Fruit fly (Drosophila melanogaster) whole organism, embryonic: ENCODE data around the gene CG9166.

Experiments
- CG10543 ChIP-seq: fragments of 200-800 bp; sonication (Bioruptor generic); optimal IDR thresholded peaks from 3 replicates; lab custom pipeline; 2017; ENCODE audit warnings: missing biosample characterization, mild to moderate bottlenecking, missing genetic modification characterization, moderate library complexity
- CG10979 ChIP-seq: fragments of 200-800 bp; sonication (Bioruptor generic); optimal IDR thresholded peaks from 2 replicates; lab custom pipeline; 2018; ENCODE audit warnings: missing biosample characterization, mild to moderate bottlenecking, missing genetic modification characterization, moderate library complexity
- CG12659 ChIP-seq: fragments of 200-800 bp; sonication (Bioruptor generic); optimal IDR thresholded peaks from 3 replicates; lab custom pipeline; 2017; ENCODE audit warnings: mild to moderate bottlenecking, missing biosample characterization, missing genetic modification reagents, missing genetic modification characterization
- CG12769 ChIP-seq: fragments of 200-800 bp; sonication (Bioruptor generic); optimal IDR thresholded peaks from 2 replicates; lab custom pipeline; 2019; ENCODE audit warnings: missing biosample characterization, mild to moderate bottlenecking, missing genetic modification characterization, moderate library complexity
- CG14710 ChIP-seq: fragments of 200-800 bp; sonication (Bioruptor generic); optimal IDR thresholded peaks from 3 replicates; lab custom pipeline; 2019; ENCODE audit warnings: missing biosample characterization, mild to moderate bottlenecking, missing genetic modification characterization, moderate library complexity
- CG15011 ChIP-seq: fragments of 200-800 bp; sonication (Bioruptor generic); optimal IDR thresholded peaks from 3 replicates; lab custom pipeline; 2018; ENCODE audit warnings: missing biosample characterization, mild to moderate bottlenecking, missing genetic modification characterization
- CG1603 ChIP-seq: fragments of 200-800 bp; sonication (Bioruptor generic); optimal IDR thresholded peaks from 2 replicates; lab custom pipeline; 2019; ENCODE audit warnings: missing biosample characterization, mild to moderate bottlenecking, missing genetic modification characterization, moderate library complexity
- CG18262 ChIP-seq: fragments of 200-800 bp; optimal IDR thresholded peaks from 3 replicates; lab custom pipeline; 2019; ENCODE audit warnings: missing biosample characterization, mild to moderate bottlenecking, missing genetic modification characterization, moderate library complexity
- CG30403 ChIP-seq: fragments of 200-800 bp; sonication (Bioruptor generic); optimal IDR thresholded peaks from 3 replicates; lab custom pipeline; 2016; ENCODE audit warnings: missing biosample characterization, missing genetic modification characterization
- CG33213 ChIP-seq: fragments of 200-800 bp; sonication (Bioruptor generic); optimal IDR thresholded peaks from 3 replicates; lab custom pipeline; 2016; ENCODE audit warnings: missing biosample characterization, missing genetic modification characterization
- CG33557 ChIP-seq: fragments of 200-800 bp; sonication (Bioruptor generic); optimal IDR thresholded peaks from 2 replicates; lab custom pipeline; 2019; ENCODE audit warnings: missing biosample characterization, mild to moderate bottlenecking, missing genetic modification characterization, moderate library complexity
- CG3726 ChIP-seq: fragments of 200-800 bp; sonication (Bioruptor generic); IDR thresholded peaks from 3 replicates; pipeline ENCODE4, ENCODE4 v1.3.6; 2022; ENCODE audit warnings: missing biosample characterization, missing genetic modification characterization
- CG43689 ChIP-seq: fragments of 200-800 bp; sonication (Bioruptor generic); IDR thresholded peaks from 2 replicates; pipeline ENCODE4 v1.3.6; 2022; ENCODE audit warnings: missing biosample characterization, missing genetic modification characterization
- CG6254 ChIP-seq: fragments of 200-800 bp; sonication (Bioruptor generic); optimal IDR thresholded peaks from 3 replicates; lab custom pipeline; 2017; ENCODE audit warnings: mild to moderate bottlenecking, missing biosample characterization, missing genetic modification reagents, missing genetic modification characterization
- CG8765 ChIP-seq: fragments of 200-800 bp; sonication (Bioruptor generic); IDR thresholded peaks from 2 replicates; pipeline ENCODE4 v1.3.6; 2022; ENCODE audit warnings: missing biosample characterization, missing genetic modification characterization
- Chrac-16 ChIP-seq: fragments of 200-800 bp; sonication (Bioruptor generic); optimal IDR thresholded peaks from 3 replicates; lab custom pipeline; 2016; ENCODE audit warnings: missing biosample characterization, missing genetic modification characterization
- Deaf1 ChIP-seq: fragments of 200-800 bp; optimal IDR thresholded peaks from 3 replicates; lab custom pipeline; 2019; ENCODE audit warnings: missing biosample characterization, mild to moderate bottlenecking, missing genetic modification characterization, moderate library complexity
- Dref ChIP-seq: fragments of 200-800 bp; sonication (Bioruptor generic); IDR thresholded peaks from 2 replicates; pipeline ENCODE4 v1.3.6; 2022; ENCODE audit warnings: missing biosample characterization, missing genetic modification characterization
- Med ChIP-seq: fragments of 200-800 bp; sonication (Bioruptor generic); peaks from one replicate; lab custom pipeline; 2016; ENCODE audit warnings: missing biosample characterization, missing genetic modification characterization, mild to moderate bottlenecking, inconsistent platforms, moderate library complexity
- NC2α ChIP-seq: fragments of 200-800 bp; sonication (Bioruptor generic); optimal IDR thresholded peaks from 2 replicates; lab custom pipeline; 2016; ENCODE audit warnings: missing biosample characterization, missing genetic modification characterization
- NFAT ChIP-seq: fragments of 200-800 bp; sonication (Bioruptor generic); IDR thresholded peaks from 2 replicates; pipeline ENCODE4 v1.3.6; 2022; ENCODE audit warnings: missing biosample characterization, missing genetic modification characterization
- NK7.1 ChIP-seq: fragments of 200-800 bp; sonication (Bioruptor generic); optimal IDR thresholded peaks from 3 replicates; lab custom pipeline; 2016; ENCODE audit warnings: missing biosample characterization, missing genetic modification characterization
- Ptx1 ChIP-seq: fragments of 200-800 bp; sonication (Bioruptor generic); IDR thresholded peaks from 2 replicates; pipeline ENCODE4 v1.3.6; 2022; ENCODE audit warnings: missing biosample characterization, missing genetic modification characterization
- Sry-β ChIP-seq: fragments of 200-800 bp; sonication (Bioruptor generic); optimal IDR thresholded peaks from 2 replicates; lab custom pipeline; 2018; ENCODE audit warnings: missing biosample characterization, mild to moderate bottlenecking, missing genetic modification characterization, moderate library complexity
- Trl ChIP-seq, 3 experiments: fragments of >200 bp in 2 of 3; fragments of 200-800 bp in 1 of 3; sonication (Bioruptor generic) in 1 of 3; optimal IDR thresholded peaks; 2 replicates in 1 of 3; 3 replicates in 2 of 3; lab custom pipeline; 2016 to 2017; ENCODE audit warnings: missing biosample characterization in 1 of 3, missing genetic modification characterization in 1 of 3
- Xrp1 ChIP-seq: fragments of 200-800 bp; sonication (Bioruptor generic); IDR thresholded peaks from 2 replicates; pipeline ENCODE4 v1.3.6; 2022; ENCODE audit warnings: missing biosample characterization, missing genetic modification characterization
- cato ChIP-seq: fragments of 200-800 bp; sonication (Bioruptor generic); optimal IDR thresholded peaks from 2 replicates; lab custom pipeline; 2016; ENCODE audit warnings: missing biosample characterization, missing genetic modification characterization, borderline replicate concordance
- caup ChIP-seq: fragments of 200-800 bp; sonication (Bioruptor generic); optimal IDR thresholded peaks from 3 replicates; lab custom pipeline; 2017; ENCODE audit warnings: missing biosample characterization, mild to moderate bottlenecking, missing genetic modification characterization, moderate library complexity; ENCODE audit not compliant: severe bottlenecking
- chinmo ChIP-seq: fragments of 200-800 bp; sonication (Bioruptor generic); IDR thresholded peaks from 4 replicates; pipeline ENCODE4 v1.3.6; 2022; ENCODE audit warnings: missing biosample characterization, missing genetic modification characterization; ENCODE audit not compliant: partially characterized antibody
- crp ChIP-seq, 2 experiments: fragments of 200-800 bp; sonication (Bioruptor generic); optimal IDR thresholded peaks; 2 replicates in 1 of 2; 3 replicates in 1 of 2; lab custom pipeline; 2017; ENCODE audit warnings: missing biosample characterization in 2 of 2, missing genetic modification characterization in 2 of 2, mild to moderate bottlenecking in 1 of 2, moderate library complexity in 1 of 2
- dmrt11E ChIP-seq: fragments of 200-800 bp; sonication (Bioruptor generic); optimal IDR thresholded peaks from 3 replicates; lab custom pipeline; 2018; ENCODE audit warnings: missing biosample characterization, mild to moderate bottlenecking, missing genetic modification characterization, moderate library complexity
- eyg ChIP-seq: fragments of 200-800 bp; sonication (Bioruptor generic); optimal IDR thresholded peaks from 3 replicates; lab custom pipeline; 2016; ENCODE audit warnings: missing biosample characterization, missing genetic modification characterization
- gem ChIP-seq: fragments of 200-800 bp; sonication (Bioruptor generic); optimal IDR thresholded peaks from 2 replicates; lab custom pipeline; 2019; ENCODE audit warnings: missing biosample characterization, mild to moderate bottlenecking, missing genetic modification characterization, moderate library complexity
- grau ChIP-seq: fragments of 200-800 bp; optimal IDR thresholded peaks from 3 replicates; lab custom pipeline; 2019; ENCODE audit warnings: missing biosample characterization, mild to moderate bottlenecking, missing genetic modification characterization, moderate library complexity
- gsb-n ChIP-seq: fragments of 200-800 bp; sonication (Bioruptor generic); optimal IDR thresholded peaks from 3 replicates; lab custom pipeline; 2018; ENCODE audit warnings: missing biosample characterization, mild to moderate bottlenecking, missing genetic modification characterization
- lola ChIP-seq, 3 experiments: fragments of >200 bp in 2 of 3; fragments of 200-800 bp in 1 of 3; sonication (Bioruptor generic) in 1 of 3; optimal IDR thresholded peaks; 2 replicates each; lab custom pipeline; 2017 to 2019; ENCODE audit warnings: missing biosample characterization in 3 of 3, missing genetic modification characterization in 3 of 3, mild to moderate bottlenecking in 1 of 3, moderate library complexity in 1 of 3
- onecut ChIP-seq: fragments of 200-800 bp; sonication (Bioruptor generic); IDR thresholded peaks from 2 replicates; pipeline ENCODE4 v1.3.6; 2022; ENCODE audit warnings: missing biosample characterization, missing genetic modification characterization
- org-1 ChIP-seq: fragments of 200-800 bp; sonication (Bioruptor generic); optimal IDR thresholded peaks from 2 replicates; lab custom pipeline; 2017; ENCODE audit warnings: missing biosample characterization, missing genetic modification characterization
- prd ChIP-seq, 3 experiments: fragments of >200 bp in 2 of 3; fragments of 200-800 bp in 1 of 3; sonication (Bioruptor generic) in 1 of 3; optimal IDR thresholded peaks in 2 of 3; IDR thresholded peaks in 1 of 3; 2 replicates in 2 of 3; 3 replicates in 1 of 3; pipeline versions ENCODE4 v1.3.6 to Lab custom; 2017 to 2022; ENCODE audit warnings: missing biosample characterization in 1 of 3, missing genetic modification characterization in 1 of 3
- psq ChIP-seq: fragments of 200-800 bp; sonication (Bioruptor generic); optimal IDR thresholded peaks from 2 replicates; lab custom pipeline; 2017; ENCODE audit warnings: missing biosample characterization, missing genetic modification characterization
- row ChIP-seq: fragments of 200-800 bp; sonication (Bioruptor generic); IDR thresholded peaks from 3 replicates; pipeline ENCODE4 v1.3.6; 2022; ENCODE audit warnings: missing biosample characterization, missing genetic modification characterization
- sens-2 ChIP-seq: fragments of 200-800 bp; sonication (Bioruptor generic); IDR thresholded peaks from 2 replicates; pipeline ENCODE4 v1.3.6; 2022; ENCODE audit warnings: missing biosample characterization, missing genetic modification characterization
- slbo ChIP-seq: fragments of 200-800 bp; sonication (Bioruptor generic); IDR thresholded peaks from 2 replicates; pipeline ENCODE4 v1.3.6; 2022; ENCODE audit warnings: missing biosample characterization, missing genetic modification characterization
- so ChIP-seq: fragments of 200-800 bp; sonication (Bioruptor generic); IDR thresholded peaks from 3 replicates; pipeline ENCODE4 v1.3.6; 2022; ENCODE audit warnings: missing biosample characterization, missing genetic modification characterization
- wdn ChIP-seq: fragments of 200-800 bp; sonication (Bioruptor generic); IDR thresholded peaks from 2 replicates; pipeline ENCODE4 v1.3.6; 2022; ENCODE audit warnings: missing biosample characterization, missing genetic modification characterization
- zen ChIP-seq: fragments of 200-800 bp; sonication (Bioruptor generic); optimal IDR thresholded peaks from 3 replicates; lab custom pipeline; 2018; ENCODE audit warnings: missing biosample characterization, mild to moderate bottlenecking, missing genetic modification characterization, moderate library complexity

The CG9166 gene

dm6 chr3L:1352065-1352464 lies 1.1 kb downstream of the CG9166 start (continued):
- TF ChIP-seq cato (GFP tag; lab: Kevin White, UChicago) (no peak), CG6254 (GFP tag; lab: Kevin White, UChicago) (no peak), NK7.1 (peak; percentile 48), CG30403 (GFP tag; lab: Kevin White, UChicago) (peak; percentile 44), CG3726 (GFP tag; lab: Robert Waterston, UW) (no peak), chinmo (GFP tag; lab: Robert Waterston, UW) (peak; percentile 83; the same call in 2 of the 4 replicates), NC2α (no peak), CG43689 (GFP tag; lab: Robert Waterston, UW) (no peak), Dref (GFP tag; lab: Robert Waterston, UW) (no peak), Trl (optimal IDR thresholded peaks at IDR 0.05; lab: Kevin White, UChicago) (no peak), Trl (GFP tag; optimal IDR thresholded peaks at IDR 0.05; lab: Kevin White, UChicago) (peak; percentile 19), CG12659 (GFP tag; lab: Kevin White, UChicago) (peak; percentile 73), wdn (GFP tag; lab: Robert Waterston, UW) (no peak)

dm6 chr3L:1354214-1354613 lies 3.3 kb downstream of the CG9166 start:
- TF ChIP-seq Deaf1 (tag; lab: Kevin White, UChicago): peak; percentile 54
- peak; percentile 8 for TF ChIP-seq CG10543
- peak; percentile 84 for TF ChIP-seq CG12769
- 0 out of 3 replicates have a peak, but pooled peaks have one; percentile 54 for TF ChIP-seq so (GFP tag; lab: Robert Waterston, UW)
- no peak for TF ChIP-seq CG33213
- TF ChIP-seq crp (GFP tag; optimal IDR thresholded peaks at IDR 0.05; lab: Kevin White, UChicago): no peak
- no peak for TF ChIP-seq NFAT
- TF ChIP-seq Med (GFP tag; lab: Kevin White, UChicago): peak; percentile 37
- no peak for TF ChIP-seq psq (GFP tag; lab: Kevin White, UChicago)
- TF ChIP-seq org-1: no peak
- no peak for TF ChIP-seq CG15011 (GFP tag; lab: Kevin White, UChicago)
- 0 out of 4 replicates have a peak, but pooled peaks have one; percentile 63 for TF ChIP-seq chinmo (GFP tag; lab: Robert Waterston, UW)
- no peak for TF ChIP-seq gsb-n (tag; lab: Kevin White, UChicago)

dm6 chr3L:1358338-1358737 lies 7.4 kb downstream of the CG9166 start:
- TF ChIP-seq slbo (GFP tag; lab: Robert Waterston, UW) (no peak), row (GFP tag; lab: Robert Waterston, UW) (peak; percentile 21; the same call in 1 of the 3 replicates), Sry-β (GFP tag; lab: Kevin White, UChicago) (no peak), grau (no peak), CG10979 (tag; lab: Kevin White, UChicago) (peak; percentile 33), onecut (GFP tag; lab: Robert Waterston, UW) (no peak), dmrt11E (tag; lab: Kevin White, UChicago) (peak; percentile 36), gem (tag; lab: Kevin White, UChicago) (peak; percentile 10), CG14710 (tag; lab: Kevin White, UChicago) (peak; percentile 8), CG33557 (GFP tag; lab: Kevin White, UChicago) (no peak), Ptx1 (GFP tag; lab: Robert Waterston, UW) (0 out of 2 replicates have a peak, but pooled peaks have one; percentile 9), Xrp1 (peak; percentile 51), so (GFP tag; lab: Robert Waterston, UW) (no peak), caup (GFP tag; lab: Kevin White, UChicago) (no peak), prd (optimal IDR thresholded peaks at IDR 0.05; lab: Kevin White, UChicago) (no peak), prd (GFP tag; IDR thresholded peaks at IDR 0.05; lab: Robert Waterston, UW) (peak; percentile 70), lola (GFP tag; optimal IDR thresholded peaks at IDR 0.05; lab: Kevin White, UChicago) (peak in 1 of 3 experiments; percentile 16), CG8765 (GFP tag; lab: Robert Waterston, UW) (peak; percentile 59; the same call in 1 of the 2 replicates), Chrac-16 (GFP tag; lab: Kevin White, UChicago) (peak; percentile 1), CG18262 (tag; lab: Kevin White, UChicago) (peak; percentile 8), sens-2 (GFP tag; lab: Robert Waterston, UW) (peak; percentile 25; the same call in 1 of the 2 replicates), zen (tag; lab: Kevin White, UChicago) (peak; percentile 51), CG1603 (tag; lab: Kevin White, UChicago) (peak; percentile 29), eyg (GFP tag; lab: Kevin White, UChicago) (no peak), Med (GFP tag; lab: Kevin White, UChicago) (peak; percentile 33)
